Worm (Caenorhabditis elegans) whole organism, L4 larva: ENCODE measurements around the gene F13H8.11.

Experiments
- D1046.2 ChIP-seq: fragments of 200-800 bp; sonication (Bioruptor generic); IDR thresholded peaks from 2 replicates; pipeline ENCODE4 v1.3.6; 2022; ENCODE audit warnings: missing genetic modification characterization, missing compliant biosample characterization
- F10B5.3 ChIP-seq: sonication (generic microtip); optimal IDR thresholded peaks from 2 replicates; lab custom pipeline; 2016; ENCODE audit warnings: mild to moderate bottlenecking, missing genetic modification characterization, missing compliant biosample characterization
- F37D6.2 ChIP-seq: sonication (generic microtip); optimal IDR thresholded peaks from 2 replicates; lab custom pipeline; 2016; ENCODE audit warnings: mild to moderate bottlenecking, missing genetic modification characterization, missing compliant biosample characterization
- F44E2.7 ChIP-seq: fragments of 200-800 bp; sonication (Bioruptor generic); IDR thresholded peaks from 2 replicates; pipeline ENCODE4 v2.1.2; 2022; ENCODE audit warnings: missing genetic modification characterization, missing compliant biosample characterization
- T26A8.4 ChIP-seq: fragments of 200-800 bp; sonication (Bioruptor generic); IDR thresholded peaks from 2 replicates; pipeline ENCODE4 v1.3.6; 2022; ENCODE audit warnings: missing genetic modification characterization, missing compliant biosample characterization
- Y105C5A.15 ChIP-seq: fragments of 200-800 bp; sonication (Bioruptor generic); IDR thresholded peaks from 2 replicates; pipeline ENCODE4 v1.3.6; 2022; ENCODE audit warnings: missing genetic modification characterization, missing compliant biosample characterization
- Y5F2A.4 ChIP-seq: fragments of 200-800 bp; sonication (Bioruptor generic); optimal IDR thresholded peaks from 2 replicates; lab custom pipeline; 2018; ENCODE audit warnings: mild to moderate bottlenecking, missing genetic modification characterization, missing compliant biosample characterization
- Y75B8A.6 ChIP-seq: fragments of 200-800 bp; sonication (Bioruptor generic); IDR thresholded peaks from 2 replicates; pipeline ENCODE4 v1.3.6; 2022; ENCODE audit warnings: missing genetic modification reagents, missing genetic modification characterization, missing compliant biosample characterization
- ZK337.2 ChIP-seq: fragments of 200-800 bp; sonication (Bioruptor generic); IDR thresholded peaks from 2 replicates; pipeline ENCODE4 v1.3.6; 2022; ENCODE audit warnings: missing genetic modification reagents, missing genetic modification characterization, missing compliant biosample characterization
- aha-1 ChIP-seq: fragments of 150-350 bp; peaks from one replicate; lab custom pipeline; 2014; ENCODE audit warnings: missing biosample characterization, missing genetic modification characterization
- aly-2 ChIP-seq: sonication (generic microtip); optimal IDR thresholded peaks from 2 replicates; lab custom pipeline; 2018; ENCODE audit warnings: missing biosample characterization, missing genetic modification characterization
- arid-1 ChIP-seq: fragments of 200-800 bp; sonication (Bioruptor generic); conservative IDR thresholded peaks from 2 replicates; pipeline ENCODE4 v1.3.6; 2022; ENCODE audit warnings: missing genetic modification reagents, missing genetic modification characterization, missing compliant biosample characterization
- ceh-20 ChIP-seq: fragments of 200-800 bp; sonication (Bioruptor generic); IDR thresholded peaks from 2 replicates; pipeline ENCODE4 v1.3.6; 2022; ENCODE audit warnings: missing genetic modification reagents, missing genetic modification characterization, missing compliant biosample characterization
- ceh-28 ChIP-seq: fragments of 150-350 bp; optimal IDR thresholded peaks from 2 replicates; lab custom pipeline; 2014; ENCODE audit warnings: missing biosample characterization, missing genetic modification reagents, missing genetic modification characterization
- ceh-82 ChIP-seq: sonication (generic microtip); optimal IDR thresholded peaks from 2 replicates; lab custom pipeline; 2017; ENCODE audit warnings: missing biosample characterization, missing genetic modification characterization
- ces-1 ChIP-seq: fragments of 150-350 bp; sonication (generic microtip); optimal IDR thresholded peaks from 4 replicates; lab custom pipeline; 2014; ENCODE audit warnings: missing biosample characterization, missing genetic modification reagents, missing genetic modification characterization
- daf-8 ChIP-seq: fragments of 200-800 bp; sonication (Bioruptor generic); IDR thresholded peaks from 2 replicates; pipeline ENCODE4 v1.3.6; 2022; ENCODE audit warnings: missing genetic modification characterization, missing compliant biosample characterization
- dpl-1 ChIP-seq: fragments of 150-350 bp; optimal IDR thresholded peaks from 2 replicates; lab custom pipeline; 2014; ENCODE audit warnings: missing biosample characterization, missing genetic modification reagents, missing genetic modification characterization
- egl-27 ChIP-seq: sonication (generic microtip); optimal IDR thresholded peaks from 3 replicates; lab custom pipeline; 2017; ENCODE audit warnings: missing biosample characterization, missing genetic modification reagents, missing genetic modification characterization
- fos-1 ChIP-seq: fragments of 150-350 bp; optimal IDR thresholded peaks from 2 replicates; lab custom pipeline; 2014; ENCODE audit warnings: missing biosample characterization, missing genetic modification characterization
- hlh-30 ChIP-seq: sonication (generic microtip); optimal IDR thresholded peaks from 2 replicates; lab custom pipeline; 2017; ENCODE audit warnings: antibody characterized with exemption, mild to moderate bottlenecking, missing genetic modification characterization, missing compliant biosample characterization; ENCODE audit not compliant: insufficient read depth
- hmg-1.1 ChIP-seq: fragments of 200-800 bp; sonication (Bioruptor generic); IDR thresholded peaks from 2 replicates; pipeline ENCODE4 v1.3.6; 2022; ENCODE audit warnings: missing genetic modification reagents, missing genetic modification characterization, missing compliant biosample characterization
- lim-7 ChIP-seq: fragments of 200-800 bp; sonication (Bioruptor generic); IDR thresholded peaks from 2 replicates; pipeline ENCODE4 v1.3.6; 2022; ENCODE audit warnings: missing genetic modification characterization, missing compliant biosample characterization
- lin-1 ChIP-seq: fragments of 200-800 bp; sonication (Bioruptor generic); IDR thresholded peaks from 2 replicates; pipeline ENCODE4 v1.3.6; 2022; ENCODE audit warnings: missing genetic modification reagents, missing genetic modification characterization, missing compliant biosample characterization
- lin-39 ChIP-seq: fragments of 150-350 bp; optimal IDR thresholded peaks from 2 replicates; lab custom pipeline; 2014; ENCODE audit warnings: missing biosample characterization, missing genetic modification reagents, missing genetic modification characterization
- lir-3 ChIP-seq: sonication (generic microtip); optimal IDR thresholded peaks from 2 replicates; lab custom pipeline; 2016; ENCODE audit warnings: mild to moderate bottlenecking, missing genetic modification characterization, missing compliant biosample characterization
- lsy-2 ChIP-seq, 2 experiments: fragments of 150-350 bp in 1 of 2; sonication (generic microtip) in 1 of 2; optimal IDR thresholded peaks; 2 replicates each; lab custom pipeline; 2014 to 2017; ENCODE audit warnings: missing biosample characterization in 2 of 2, missing genetic modification characterization in 2 of 2
- madf-5 ChIP-seq, 2 experiments: fragments of 200-800 bp; sonication (Bioruptor generic); IDR thresholded peaks; 2 replicates each; pipeline ENCODE4 v1.3.6; 2022; ENCODE audit warnings: missing compliant biosample characterization in 2 of 2, missing genetic modification characterization in 2 of 2
- mdt-29 ChIP-seq: fragments of 200-800 bp; sonication (Bioruptor generic); IDR thresholded peaks from 2 replicates; pipeline ENCODE4 v1.3.6; 2022; ENCODE audit warnings: missing genetic modification reagents, missing genetic modification characterization, missing compliant biosample characterization
- mep-1 ChIP-seq: fragments of 150-350 bp; sonication (generic microtip); optimal IDR thresholded peaks from 3 replicates; lab custom pipeline; 2014; ENCODE audit warnings: missing biosample characterization, missing genetic modification characterization
- mxl-2 ChIP-seq: fragments of 200-800 bp; sonication (Bioruptor generic); conservative IDR thresholded peaks from 2 replicates; pipeline ENCODE4 v1.3.6; 2022; ENCODE audit warnings: missing genetic modification reagents, missing genetic modification characterization, missing compliant biosample characterization
- nhr-111 ChIP-seq: fragments of 200-800 bp; sonication (Bioruptor generic); optimal IDR thresholded peaks from 2 replicates; lab custom pipeline; 2018; ENCODE audit warnings: mild to moderate bottlenecking, missing genetic modification characterization, missing compliant biosample characterization
- nhr-25 ChIP-seq: sonication (generic microtip); optimal IDR thresholded peaks from 2 replicates; lab custom pipeline; 2017; ENCODE audit warnings: missing genetic modification characterization, mild to moderate bottlenecking, missing compliant biosample characterization, antibody characterized with exemption, moderate library complexity, borderline replicate concordance; ENCODE audit not compliant: insufficient read depth
- nhr-28 ChIP-seq: fragments of 150-350 bp; optimal IDR thresholded peaks from 2 replicates; lab custom pipeline; 2014; ENCODE audit warnings: missing biosample characterization, missing genetic modification characterization
- nhr-42 ChIP-seq: fragments of 200-800 bp; sonication (Bioruptor generic); IDR thresholded peaks from 2 replicates; pipeline ENCODE4 v1.3.6; 2022; ENCODE audit warnings: missing genetic modification characterization, missing compliant biosample characterization
- nhr-48 ChIP-seq: sonication (generic microtip); optimal IDR thresholded peaks from 2 replicates; lab custom pipeline; 2016; ENCODE audit warnings: mild to moderate bottlenecking, missing genetic modification characterization, missing compliant biosample characterization
- nhr-77 ChIP-seq: fragments of 150-350 bp; optimal IDR thresholded peaks from 2 replicates; lab custom pipeline; 2014; ENCODE audit warnings: missing biosample characterization, missing genetic modification characterization
- pha-4 ChIP-seq, 2 experiments: fragments of 150-350 bp in 1 of 2; fragments of 200-800 bp in 1 of 2; sonication (Bioruptor generic) in 1 of 2; IDR thresholded peaks in 1 of 2; optimal IDR thresholded peaks in 1 of 2; 2 replicates each; pipeline versions ENCODE4 v1.3.6 to Lab custom; 2014 to 2022; ENCODE audit warnings: missing genetic modification characterization in 2 of 2, missing genetic modification reagents in 2 of 2, missing biosample characterization in 1 of 2, missing compliant biosample characterization in 1 of 2
- sdz-12 ChIP-seq: fragments of 200-800 bp; sonication (Bioruptor generic); optimal IDR thresholded peaks from 2 replicates; lab custom pipeline; 2018; ENCODE audit warnings: mild to moderate bottlenecking, missing genetic modification characterization, missing compliant biosample characterization
- set-16 ChIP-seq: fragments of 200-800 bp; sonication (Bioruptor generic); IDR thresholded peaks from 2 replicates; pipeline ENCODE4 v1.3.6; 2022; ENCODE audit warnings: missing genetic modification reagents, missing genetic modification characterization, missing compliant biosample characterization
- skn-1 ChIP-seq: fragments of 150-350 bp; optimal IDR thresholded peaks from 2 replicates; lab custom pipeline; 2014; ENCODE audit warnings: missing biosample characterization, missing genetic modification characterization
- spr-1 ChIP-seq: sonication (generic microtip); optimal IDR thresholded peaks from 2 replicates; lab custom pipeline; 2016; ENCODE audit warnings: mild to moderate bottlenecking, missing genetic modification characterization, missing compliant biosample characterization
- tra-1 ChIP-seq: fragments of 200-800 bp; sonication (Bioruptor generic); IDR thresholded peaks from 2 replicates; pipeline ENCODE4 v1.3.6; 2022; ENCODE audit warnings: missing genetic modification reagents, missing genetic modification characterization, missing compliant biosample characterization
- unc-130 ChIP-seq: sonication (generic microtip); optimal IDR thresholded peaks from 2 replicates; lab custom pipeline; 2016; ENCODE audit warnings: missing genetic modification reagents, missing genetic modification characterization, missing compliant biosample characterization
- zfp-2 ChIP-seq: sonication (generic microtip); optimal IDR thresholded peaks from 2 replicates; lab custom pipeline; 2016; ENCODE audit warnings: mild to moderate bottlenecking, missing genetic modification characterization, missing compliant biosample characterization
- zfp-3 ChIP-seq: fragments of 200-800 bp; sonication (Bioruptor generic); conservative IDR thresholded peaks from 2 replicates; pipeline ENCODE4 v1.3.6; 2022; ENCODE audit warnings: missing genetic modification reagents, missing genetic modification characterization, missing compliant biosample characterization
- zip-11 ChIP-seq: fragments of 200-800 bp; sonication (Bioruptor generic); IDR thresholded peaks from 2 replicates; pipeline ENCODE4 v1.3.6; 2022; ENCODE audit warnings: missing genetic modification characterization, missing compliant biosample characterization
- ztf-11 ChIP-seq: fragments of 150-350 bp; optimal IDR thresholded peaks from 2 replicates; lab custom pipeline; 2014; ENCODE audit warnings: missing biosample characterization, missing genetic modification characterization

F13H8.11 gene

DNA sequence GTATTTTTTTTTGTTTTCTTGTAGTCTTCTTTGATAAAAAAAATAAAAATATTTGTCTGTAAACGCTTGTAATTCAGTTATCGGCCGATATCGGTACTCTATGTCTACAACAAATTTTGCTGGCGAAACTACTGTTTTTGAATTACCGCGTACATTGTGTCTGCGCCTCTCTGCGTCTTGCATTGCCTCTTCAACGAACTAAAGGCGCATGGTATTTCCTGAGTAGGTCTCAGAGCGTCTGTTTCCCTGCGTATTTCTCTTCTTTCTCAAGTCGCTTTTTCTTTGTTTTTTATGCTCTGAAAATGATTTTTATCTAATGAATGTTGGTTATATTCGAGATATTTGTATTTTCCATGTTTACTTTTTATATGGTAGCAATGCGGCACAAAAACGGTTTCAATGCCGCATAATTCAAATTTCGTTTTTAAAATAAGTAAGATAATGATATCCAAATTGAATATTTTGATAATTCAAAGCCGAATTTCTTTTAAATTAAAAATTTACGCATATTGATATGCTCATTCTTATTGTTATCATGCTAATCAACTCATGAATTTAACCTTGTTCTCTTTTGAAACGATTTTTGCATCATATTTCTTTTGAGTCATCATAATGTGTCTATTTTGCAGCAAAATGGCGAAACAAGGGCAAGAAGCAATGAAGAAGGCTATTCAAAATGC lies 8.9 kb downstream of the F13H8.11 start, which contains the start of gene phb-2 (continued):
- no peak for TF ChIP-seq egl-27 (tag; lab: Kevin White, UChicago)
- TF ChIP-seq F10B5.3 (tag; lab: Kevin White, UChicago): no peak
- TF ChIP-seq zfp-2 (tag; lab: Kevin White, UChicago): no peak
- TF ChIP-seq nhr-77 (tag; lab: Kevin White, UChicago): peak; percentile 52
- TF ChIP-seq aha-1 (tag; lab: Kevin White, UChicago): peak; percentile 95
- no peak for TF ChIP-seq F37D6.2 (tag; lab: Kevin White, UChicago)
- TF ChIP-seq ceh-20: no peak
- TF ChIP-seq lim-7 (GFP tag; lab: Robert Waterston, UW): no peak
- no peak for TF ChIP-seq nhr-111 (GFP tag; lab: Kevin White, UChicago)
- TF ChIP-seq tra-1 (GFP tag; lab: Robert Waterston, UW): no peak
- TF ChIP-seq hlh-30 (tag; lab: Kevin White, UChicago): peak; percentile 81
- peak; percentile 27 to 89 for TF ChIP-seq lsy-2 (tag; optimal IDR thresholded peaks at IDR 0.05; lab: Kevin White, UChicago)
- TF ChIP-seq lin-1: no peak
- no peak for TF ChIP-seq nhr-42
- no peak for TF ChIP-seq Y5F2A.4 (GFP tag; lab: Kevin White, UChicago)
- TF ChIP-seq madf-5 (GFP tag; IDR thresholded peaks at IDR 0.05; lab: Robert Waterston, UW): no peak
- no peak for TF ChIP-seq zip-11 (GFP tag; lab: Robert Waterston, UW)
- no peak for TF ChIP-seq sdz-12 (GFP tag; lab: Kevin White, UChicago)
- no peak for TF ChIP-seq ztf-11
- no peak for TF ChIP-seq ceh-82 (tag; lab: Kevin White, UChicago)
- TF ChIP-seq nhr-25 (tag; lab: Kevin White, UChicago): peak; percentile 54
- TF ChIP-seq F44E2.7: no peak
- no peak for TF ChIP-seq mdt-29 (GFP tag; lab: Robert Waterston, UW)
- no peak for TF ChIP-seq nhr-48 (tag; lab: Kevin White, UChicago)
- TF ChIP-seq dpl-1: peak; percentile 94
- no peak for TF ChIP-seq set-16 (GFP tag; lab: Robert Waterston, UW)
- TF ChIP-seq lir-3 (tag; lab: Kevin White, UChicago): no peak
- TF ChIP-seq nhr-28 (tag; lab: Kevin White, UChicago): peak; percentile 77
- peak; percentile 76 for TF ChIP-seq mep-1
- no peak for TF ChIP-seq D1046.2 (GFP tag; lab: Robert Waterston, UW)
- no peak for TF ChIP-seq Y105C5A.15 (GFP tag; lab: Robert Waterston, UW)
- TF ChIP-seq ZK337.2 (GFP tag; lab: Robert Waterston, UW): no peak
- TF ChIP-seq aly-2 (tag; lab: Kevin White, UChicago): no peak
- no peak for TF ChIP-seq spr-1
- TF ChIP-seq arid-1 (GFP tag; lab: Robert Waterston, UW): no peak; the same call in 1 of the 2 replicates
- no peak for TF ChIP-seq ceh-28 (tag; lab: Kevin White, UChicago)
- TF ChIP-seq fos-1 (tag; lab: Kevin White, UChicago): no peak
- TF ChIP-seq unc-130: peak; percentile 55
- TF ChIP-seq lin-39 (tag; lab: Kevin White, UChicago): no peak

DNA sequence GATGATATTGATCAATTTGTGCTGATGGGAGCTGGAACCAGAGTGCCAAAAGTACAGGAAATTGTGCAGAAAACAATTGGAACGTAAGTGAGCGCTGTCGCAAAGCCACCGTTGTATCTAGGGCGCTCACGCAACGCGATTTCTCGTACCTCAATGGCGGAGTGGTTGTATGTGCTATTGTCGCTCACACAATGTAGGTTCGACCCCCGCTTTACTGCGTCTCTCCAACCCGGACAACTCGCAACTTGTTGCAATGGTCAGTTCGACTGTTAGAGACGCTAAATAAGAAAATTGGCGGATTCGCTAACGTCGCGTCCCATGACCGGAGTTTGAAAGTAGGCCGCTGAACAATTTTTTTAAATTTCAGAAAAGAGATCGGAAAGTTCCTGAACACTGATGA lies 11.3 kb downstream of the F13H8.11 start:
- TF ChIP-seq hmg-1.1 (GFP tag; lab: Robert Waterston, UW) (peak; percentile 58), nhr-28 (tag; lab: Kevin White, UChicago) (peak; percentile 3), hlh-30 (tag; lab: Kevin White, UChicago) (peak; percentile 48), tra-1 (GFP tag; lab: Robert Waterston, UW) (0 out of 2 replicates have a peak, but pooled peaks have one; percentile 45), zfp-2 (tag; lab: Kevin White, UChicago) (no peak), Y75B8A.6 (GFP tag; lab: Robert Waterston, UW) (no peak), zfp-3 (peak; percentile 51; the same call in 1 of the 2 replicates), mdt-29 (GFP tag; lab: Robert Waterston, UW) (0 out of 2 replicates have a peak, but pooled peaks have one; percentile 29), lim-7 (GFP tag; lab: Robert Waterston, UW) (peak; percentile 70), skn-1 (no peak), nhr-48 (tag; lab: Kevin White, UChicago) (peak; percentile 30), T26A8.4 (GFP tag; lab: Robert Waterston, UW) (no peak), ztf-11 (no peak), unc-130 (peak; percentile 13), madf-5 (GFP tag; IDR thresholded peaks at IDR 0.05; lab: Robert Waterston, UW) (peak in 1 of 2 experiments; percentile 69; a peak in 1 of 4 replicates), mxl-2 (GFP tag; lab: Robert Waterston, UW) (0 out of 2 replicates have a peak, but pooled peaks have one; percentile 13), daf-8 (GFP tag; lab: Robert Waterston, UW) (no peak), arid-1 (GFP tag; lab: Robert Waterston, UW) (peak; percentile 67; the same call in 1 of the 2 replicates), ces-1 (GFP tag; lab: Kevin White, UChicago) (no peak), pha-4 (GFP tag; IDR thresholded peaks at IDR 0.05; lab: Robert Waterston, UW) (peak; percentile 57; the same call in 1 of the 2 replicates), pha-4 (tag; optimal IDR thresholded peaks at IDR 0.05; lab: Kevin White, UChicago) (no peak)
